Worm (Caenorhabditis elegans): Measurements from ENCODE around the gene B0001.2.
A peak's percentile ranks its signal among the peaks of the same experiment; 100 is the strongest.

Gene B0001.2

ce11 chrIV:12120536-12120935, 30.2 kb downstream of the B0001.2 start:
- TF ChIP-seq pax-3 (tag; optimal IDR thresholded peaks at IDR 0.05): no peak
- no peak for TF ChIP-seq lir-3 (tag; optimal IDR thresholded peaks at IDR 0.05; ENCODE audit: poor library complexity)
- no peak for TF ChIP-seq efl-1 (optimal IDR thresholded peaks at IDR 0.05)
- TF ChIP-seq efl-1 (GFP tag; optimal IDR thresholded peaks at IDR 0.05 in 1 of 2): peak in 1 of 2 experiments; percentile 38
- no peak for TF ChIP-seq lin-15B (tag; optimal IDR thresholded peaks at IDR 0.05)
- no peak for TF ChIP-seq hlh-4 (tag; optimal IDR thresholded peaks at IDR 0.05)

- no peak for TF ChIP-seq nhr-85 (tag)
- no peak for TF ChIP-seq egl-27 (tag; optimal IDR thresholded peaks at IDR 0.05)
- TF ChIP-seq xbp-1 (tag; optimal IDR thresholded peaks at IDR 0.05): no peak
- TF ChIP-seq nhr-76 (tag; optimal IDR thresholded peaks at IDR 0.05): no peak
- peak in 1 of 2 experiments; percentile 45 for TF ChIP-seq lsy-2 (tag; optimal IDR thresholded peaks at IDR 0.05)
- no peak for TF ChIP-seq dsc-1 (tag; optimal IDR thresholded peaks at IDR 0.05)
- TF ChIP-seq tbx-2 (tag; optimal IDR thresholded peaks at IDR 0.05): peak; percentile 19
- TF ChIP-seq pqm-1 (tag; optimal IDR thresholded peaks at IDR 0.05): no peak
- TF ChIP-seq lir-3 (tag; optimal IDR thresholded peaks at IDR 0.05; ENCODE audit: poor library complexity): no peak
- TF ChIP-seq sptf-1 (tag; optimal IDR thresholded peaks at IDR 0.05): no peak
- TF ChIP-seq nhr-84 (tag; optimal IDR thresholded peaks at IDR 0.05): no peak
- no peak for TF ChIP-seq vab-15 (tag; optimal IDR thresholded peaks at IDR 0.05)
- TF ChIP-seq elt-2 (tag; optimal IDR thresholded peaks at IDR 0.05): no peak
- no peak for TF ChIP-seq ama-1 (optimal IDR thresholded peaks at IDR 0.05)
- TF ChIP-seq isw-1 (GFP tag; IDR thresholded peaks at IDR 0.05): no peak
- TF ChIP-seq fkh-10 (GFP tag; optimal IDR thresholded peaks at IDR 0.05): peak; percentile 76
- no peak for TF ChIP-seq hlh-17 (GFP tag; optimal IDR thresholded peaks at IDR 0.05; ENCODE audit: borderline replicate concordance)
- TF ChIP-seq nhr-71 (tag; optimal IDR thresholded peaks at IDR 0.05): peak; percentile 51
- TF ChIP-seq nhr-12 (tag; optimal IDR thresholded peaks at IDR 0.05): no peak
- no peak for TF ChIP-seq F16B12.6 (tag; optimal IDR thresholded peaks at IDR 0.05)
- TF ChIP-seq nhr-47 (tag; optimal IDR thresholded peaks at IDR 0.05): peak; percentile 38
- TF ChIP-seq swsn-7 (tag; optimal IDR thresholded peaks at IDR 0.05): peak; percentile 16
- no peak for TF ChIP-seq aly-2 (tag; optimal IDR thresholded peaks at IDR 0.05)
- peak; percentile 84 for TF ChIP-seq lin-14 (GFP tag; optimal IDR thresholded peaks at IDR 0.05)
- no peak for TF ChIP-seq mab-9 (GFP tag; IDR thresholded peaks at IDR 0.05)
- TF ChIP-seq unc-130 (tag; optimal IDR thresholded peaks at IDR 0.05): no peak
- TF ChIP-seq snu-23 (GFP tag; optimal IDR thresholded peaks at IDR 0.05): peak; percentile 28
- no peak for TF ChIP-seq egl-13 (tag; optimal IDR thresholded peaks at IDR 0.05)
- no peak for TF ChIP-seq fkh-8 (tag; optimal IDR thresholded peaks at IDR 0.05)
- TF ChIP-seq ceh-82 (tag; optimal IDR thresholded peaks at IDR 0.05): peak in 1 of 3 experiments; percentile 6
- TF ChIP-seq ceh-63 (GFP tag; optimal IDR thresholded peaks at IDR 0.05): peak; percentile 56
- TF ChIP-seq C04F5.9 (tag; optimal IDR thresholded peaks at IDR 0.05): no peak
- TF ChIP-seq fkh-4 (tag; optimal IDR thresholded peaks at IDR 0.05; ENCODE audit: borderline replicate concordance): no peak
- no peak for TF ChIP-seq C16A3.4 (tag; optimal IDR thresholded peaks at IDR 0.05)
- no peak for TF ChIP-seq pag-3 (tag; optimal IDR thresholded peaks at IDR 0.05; ENCODE audit: borderline replicate concordance, insufficient read depth)
- TF ChIP-seq pax-3 (tag; optimal IDR thresholded peaks at IDR 0.05): no peak
- TF ChIP-seq ztf-4 (tag; optimal IDR thresholded peaks at IDR 0.05): no peak
- peak; percentile 28 for TF ChIP-seq rnt-1 (tag; optimal IDR thresholded peaks at IDR 0.05)
- TF ChIP-seq efl-3 (GFP tag; optimal IDR thresholded peaks at IDR 0.05): no peak
- peak in 1 of 2 experiments; percentile 5 for TF ChIP-seq efl-1 (optimal IDR thresholded peaks at IDR 0.05)
- TF ChIP-seq efl-1 (GFP tag; optimal IDR thresholded peaks at IDR 0.05 in 1 of 2): no peak
- no peak for TF ChIP-seq snpc-4 (tag; optimal IDR thresholded peaks at IDR 0.05)
- no peak for TF ChIP-seq ceh-8 (GFP tag; optimal IDR thresholded peaks at IDR 0.05)
- no peak for TF ChIP-seq blmp-1 (tag; optimal IDR thresholded peaks at IDR 0.05)
- TF ChIP-seq mep-1 (tag; optimal IDR thresholded peaks at IDR 0.05): no peak
- TF ChIP-seq unc-98 (GFP tag; IDR thresholded peaks at IDR 0.05): no peak
- TF ChIP-seq Y116A8C.19 (tag; optimal IDR thresholded peaks at IDR 0.05; ENCODE audit: borderline replicate concordance): no peak
- TF ChIP-seq aha-1 (tag; optimal IDR thresholded peaks at IDR 0.05): no peak
- TF ChIP-seq nhr-19 (GFP tag; conservative IDR thresholded peaks at IDR 0.05): no peak
These were observed 36.3 kb downstream of the B0001.2 start for ce11 chrIV:12114498-12114897.

Measured in whole organism, L1 larva.